Worm (Caenorhabditis elegans): ENCODE data around the gene bath-15.
A peak's percentile ranks its signal among the peaks of the same experiment; 100 is the strongest.

The bath-15 gene

DNA sequence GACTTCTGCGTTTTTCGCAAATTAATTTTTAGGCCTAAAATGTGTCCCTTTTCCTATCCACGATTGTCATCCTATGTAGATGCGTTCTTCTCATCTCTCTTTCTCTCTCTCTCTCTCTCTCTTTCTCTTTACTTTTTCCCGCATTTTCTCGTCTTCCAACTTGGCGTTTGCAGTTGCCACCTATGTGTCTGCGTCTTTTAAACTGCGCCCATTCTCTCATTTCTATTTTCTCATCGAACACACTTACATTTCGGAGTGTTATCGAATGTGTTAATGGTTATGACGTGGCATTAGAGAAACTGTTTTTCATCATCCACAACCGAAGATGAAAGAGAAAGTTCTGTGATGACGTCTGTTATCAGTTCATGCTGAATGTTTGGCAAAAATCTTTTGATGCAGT, 47.3 kb downstream of the bath-15 start (continued):
- no peak for TF ChIP-seq ceh-82 (tag; optimal IDR thresholded peaks at IDR 0.05)
- TF ChIP-seq ceh-20 (GFP tag; IDR thresholded peaks at IDR 0.05): 0 out of 2 replicates have a peak, but pooled peaks have one; percentile 44
- no peak for TF ChIP-seq zfp-2 (tag; optimal IDR thresholded peaks at IDR 0.05)
- no peak for TF ChIP-seq daf-19 (GFP tag; conservative IDR thresholded peaks at IDR 0.05)
- no peak for TF ChIP-seq T26A8.4 (GFP tag; IDR thresholded peaks at IDR 0.05)
- no peak for TF ChIP-seq nhr-6 (tag; optimal IDR thresholded peaks at IDR 0.05)
- peak in 1 of 2 experiments; percentile 9 for TF ChIP-seq daf-16 (GFP tag; optimal IDR thresholded peaks at IDR 0.05)
- TF ChIP-seq daf-16 (tag; optimal IDR thresholded peaks at IDR 0.05): peak; percentile 75
- no peak for TF ChIP-seq fkh-10 (GFP tag; optimal IDR thresholded peaks at IDR 0.05)
- TF ChIP-seq ztf-11 (tag; optimal IDR thresholded peaks at IDR 0.05): no peak
- TF ChIP-seq snpc-4 (tag; optimal IDR thresholded peaks at IDR 0.05): no peak
- no peak for TF ChIP-seq nhr-25 (tag; optimal IDR thresholded peaks at IDR 0.05; ENCODE audit: borderline replicate concordance, insufficient read depth)
- TF ChIP-seq madf-9 (GFP tag; conservative IDR thresholded peaks at IDR 0.05): 0 out of 2 replicates have a peak, but pooled peaks have one; percentile 15
- no peak for TF ChIP-seq egl-43 (GFP tag; IDR thresholded peaks at IDR 0.05)
- peak; percentile 48 for TF ChIP-seq lin-13 (GFP tag; optimal IDR thresholded peaks at IDR 0.05)
- no peak for TF ChIP-seq F44E2.7 (GFP tag; IDR thresholded peaks at IDR 0.05)
- no peak for TF ChIP-seq set-16 (GFP tag; IDR thresholded peaks at IDR 0.05)
- TF ChIP-seq ZK337.2 (GFP tag; IDR thresholded peaks at IDR 0.05): no peak
- TF ChIP-seq zfp-3 (GFP tag; conservative IDR thresholded peaks at IDR 0.05): peak; percentile 67; the same call in 1 of the 2 replicates
- no peak for TF ChIP-seq lim-7 (GFP tag; IDR thresholded peaks at IDR 0.05)
- TF ChIP-seq tra-1 (GFP tag; IDR thresholded peaks at IDR 0.05): peak; percentile 70
- TF ChIP-seq dve-1 (tag; optimal IDR thresholded peaks at IDR 0.05; ENCODE audit: insufficient read depth): peak; percentile 90
- TF ChIP-seq nhr-237 (tag; optimal IDR thresholded peaks at IDR 0.05): no peak
- TF ChIP-seq nhr-11 (tag; optimal IDR thresholded peaks at IDR 0.05): peak; percentile 4
- TF ChIP-seq mep-1 (tag; optimal IDR thresholded peaks at IDR 0.05): peak; percentile 65
- no peak for TF ChIP-seq daf-12 (tag; optimal IDR thresholded peaks at IDR 0.05)
- TF ChIP-seq Y75B8A.6 (GFP tag; IDR thresholded peaks at IDR 0.05): no peak
- TF ChIP-seq ceh-62 (tag; optimal IDR thresholded peaks at IDR 0.05): no peak
- no peak for TF ChIP-seq lin-39 (tag; optimal IDR thresholded peaks at IDR 0.05)
- TF ChIP-seq aha-1 (tag): no peak
- TF ChIP-seq daf-8 (GFP tag; IDR thresholded peaks at IDR 0.05): no peak
- TF ChIP-seq unc-62 (GFP tag; optimal IDR thresholded peaks at IDR 0.05 in 1 of 2): no peak
- TF ChIP-seq unc-62 (tag; optimal IDR thresholded peaks at IDR 0.05): no peak
- peak; percentile 42 for TF ChIP-seq ama-1 (optimal IDR thresholded peaks at IDR 0.05)
- TF ChIP-seq F49E8.2 (tag; optimal IDR thresholded peaks at IDR 0.05; ENCODE audit: borderline replicate concordance): no peak
- no peak for TF ChIP-seq rbr-2 (tag; optimal IDR thresholded peaks at IDR 0.05)
- TF ChIP-seq lsy-2 (tag; optimal IDR thresholded peaks at IDR 0.05): peak; percentile 19 to 83
- TF ChIP-seq vab-7 (GFP tag; IDR thresholded peaks at IDR 0.05): no peak
- no peak for TF ChIP-seq Y105C5A.15 (GFP tag; IDR thresholded peaks at IDR 0.05)
- TF ChIP-seq dmd-6 (GFP tag; IDR thresholded peaks at IDR 0.05): peak; percentile 81
- TF ChIP-seq hif-1 (tag; optimal IDR thresholded peaks at IDR 0.05): no peak
- no peak for TF ChIP-seq egl-27 (tag; optimal IDR thresholded peaks at IDR 0.05)
- no peak for TF ChIP-seq snpc-1.2 (GFP tag; IDR thresholded peaks at IDR 0.05)
- no peak for TF ChIP-seq unc-130 (GFP tag; optimal IDR thresholded peaks at IDR 0.05)
- peak; percentile 70 for TF ChIP-seq nhr-28 (tag; optimal IDR thresholded peaks at IDR 0.05)
- TF ChIP-seq T20F7.1 (GFP tag; optimal IDR thresholded peaks at IDR 0.05): peak; percentile 73
- no peak for TF ChIP-seq fos-1 (tag; optimal IDR thresholded peaks at IDR 0.05)
- peak; percentile 32 for TF ChIP-seq cey-2 (tag; optimal IDR thresholded peaks at IDR 0.05; ENCODE audit: borderline replicate concordance, insufficient read depth)
- TF ChIP-seq F26F4.8 (GFP tag; conservative IDR thresholded peaks at IDR 0.05): no peak
- no peak for TF ChIP-seq pha-4 (GFP tag; IDR thresholded peaks at IDR 0.05)
- no peak for TF ChIP-seq pha-4 (tag; optimal IDR thresholded peaks at IDR 0.05)
- peak; percentile 49; the same call in 1 of the 2 replicates for TF ChIP-seq mdt-29 (GFP tag; IDR thresholded peaks at IDR 0.05)
- no peak for TF ChIP-seq spr-3 (GFP tag; optimal IDR thresholded peaks at IDR 0.05)
